Worm (Caenorhabditis elegans) whole organism, L4 larva: ENCODE measurements around the gene ZK1320.5.

Experiments used
- D1046.2 ChIP-seq: fragments of 200-800 bp; sonication (Bioruptor generic); IDR thresholded peaks from 2 replicates; pipeline ENCODE4 v1.3.6; 2022; ENCODE audit warnings: missing genetic modification characterization, missing compliant biosample characterization
- F10B5.3 ChIP-seq: sonication (generic microtip); optimal IDR thresholded peaks from 2 replicates; lab custom pipeline; 2016; ENCODE audit warnings: mild to moderate bottlenecking, missing genetic modification characterization, missing compliant biosample characterization
- F26F4.8 ChIP-seq: fragments of 200-800 bp; sonication (Bioruptor generic); conservative IDR thresholded peaks from 2 replicates; pipeline ENCODE4 v1.3.6; 2022; ENCODE audit warnings: missing genetic modification characterization, missing compliant biosample characterization
- R02D3.7 ChIP-seq: fragments of 150-350 bp; sonication (generic microtip); optimal IDR thresholded peaks from 3 replicates; lab custom pipeline; 2014; ENCODE audit warnings: missing biosample characterization, missing genetic modification characterization
- T20F7.1 ChIP-seq: fragments of 200-800 bp; sonication (Bioruptor generic); optimal IDR thresholded peaks from 2 replicates; lab custom pipeline; 2018; ENCODE audit warnings: mild to moderate bottlenecking, missing genetic modification characterization, missing compliant biosample characterization
- T26A8.4 ChIP-seq: fragments of 200-800 bp; sonication (Bioruptor generic); IDR thresholded peaks from 2 replicates; pipeline ENCODE4 v1.3.6; 2022; ENCODE audit warnings: missing genetic modification characterization, missing compliant biosample characterization
- Y48G9A.11 ChIP-seq: fragments of 200-800 bp; sonication (Bioruptor generic); IDR thresholded peaks from 2 replicates; pipeline ENCODE4 v1.3.6; 2022; ENCODE audit warnings: missing genetic modification reagents, missing genetic modification characterization, missing compliant biosample characterization
- aha-1 ChIP-seq: fragments of 150-350 bp; peaks from one replicate; lab custom pipeline; 2014; ENCODE audit warnings: missing biosample characterization, missing genetic modification characterization
- aly-2 ChIP-seq: sonication (generic microtip); optimal IDR thresholded peaks from 2 replicates; lab custom pipeline; 2018; ENCODE audit warnings: missing biosample characterization, missing genetic modification characterization
- ama-1 ChIP-seq: fragments of 150-350 bp; optimal IDR thresholded peaks from 2 replicates; lab custom pipeline; 2014; ENCODE audit warnings: inconsistent platforms, mixed read lengths
- ceh-44 ChIP-seq: fragments of 200-800 bp; sonication (Bioruptor generic); IDR thresholded peaks from 2 replicates; pipeline ENCODE4 v1.3.6; 2022; ENCODE audit warnings: missing genetic modification reagents, missing genetic modification characterization, missing compliant biosample characterization
- ceh-62 ChIP-seq: sonication (generic microtip); optimal IDR thresholded peaks from 2 replicates; lab custom pipeline; 2017; ENCODE audit warnings: missing biosample characterization, missing genetic modification characterization
- ces-1 ChIP-seq: fragments of 150-350 bp; sonication (generic microtip); optimal IDR thresholded peaks from 4 replicates; lab custom pipeline; 2014; ENCODE audit warnings: missing biosample characterization, missing genetic modification reagents, missing genetic modification characterization
- cey-2 ChIP-seq: sonication (generic microtip); optimal IDR thresholded peaks from 3 replicates; lab custom pipeline; 2017; ENCODE audit warnings: missing genetic modification characterization, mild to moderate bottlenecking, missing compliant biosample characterization, antibody characterized with exemption, borderline replicate concordance; ENCODE audit not compliant: insufficient read depth
- daf-16 ChIP-seq, 3 experiments: sonication (generic microtip); optimal IDR thresholded peaks; 2 replicates each; lab custom pipeline; 2016 to 2017; ENCODE audit warnings: missing genetic modification characterization in 3 of 3, missing genetic modification reagents in 3 of 3, mild to moderate bottlenecking in 2 of 3, missing compliant biosample characterization in 2 of 3, missing biosample characterization in 1 of 3, moderate library complexity in 1 of 3
- daf-8 ChIP-seq: fragments of 200-800 bp; sonication (Bioruptor generic); IDR thresholded peaks from 2 replicates; pipeline ENCODE4 v1.3.6; 2022; ENCODE audit warnings: missing genetic modification characterization, missing compliant biosample characterization
- dmd-9 ChIP-seq: fragments of 200-800 bp; sonication (Bioruptor generic); IDR thresholded peaks from 2 replicates; pipeline ENCODE4 v1.3.6; 2022; ENCODE audit warnings: missing genetic modification reagents, missing genetic modification characterization, missing compliant biosample characterization
- dve-1 ChIP-seq: sonication (generic microtip); optimal IDR thresholded peaks from 2 replicates; lab custom pipeline; 2017; ENCODE audit warnings: antibody characterized with exemption, mild to moderate bottlenecking, missing genetic modification characterization, missing compliant biosample characterization; ENCODE audit not compliant: insufficient read depth
- egl-27 ChIP-seq: sonication (generic microtip); optimal IDR thresholded peaks from 3 replicates; lab custom pipeline; 2017; ENCODE audit warnings: missing biosample characterization, missing genetic modification reagents, missing genetic modification characterization
- egl-43 ChIP-seq: fragments of 200-800 bp; sonication (Bioruptor generic); IDR thresholded peaks from 2 replicates; pipeline ENCODE4 v1.3.6; 2022; ENCODE audit warnings: missing genetic modification reagents, missing genetic modification characterization, missing compliant biosample characterization
- fos-1 ChIP-seq: fragments of 150-350 bp; optimal IDR thresholded peaks from 2 replicates; lab custom pipeline; 2014; ENCODE audit warnings: missing biosample characterization, missing genetic modification characterization
- hif-1 ChIP-seq, 2 experiments: sonication (generic microtip); optimal IDR thresholded peaks; 2 replicates each; lab custom pipeline; 2016 to 2017; ENCODE audit warnings: missing compliant biosample characterization in 2 of 2, missing genetic modification characterization in 2 of 2, missing genetic modification reagents in 2 of 2, missing genotype in 2 of 2, mild to moderate bottlenecking in 1 of 2
- hlh-11 ChIP-seq: fragments of 200-800 bp; sonication (Bioruptor generic); optimal IDR thresholded peaks from 2 replicates; lab custom pipeline; 2018; ENCODE audit warnings: mild to moderate bottlenecking, missing genetic modification characterization, missing compliant biosample characterization
- hlh-30 ChIP-seq: sonication (generic microtip); optimal IDR thresholded peaks from 2 replicates; lab custom pipeline; 2017; ENCODE audit warnings: antibody characterized with exemption, mild to moderate bottlenecking, missing genetic modification characterization, missing compliant biosample characterization; ENCODE audit not compliant: insufficient read depth
- hmg-1.1 ChIP-seq: fragments of 200-800 bp; sonication (Bioruptor generic); IDR thresholded peaks from 2 replicates; pipeline ENCODE4 v1.3.6; 2022; ENCODE audit warnings: missing genetic modification reagents, missing genetic modification characterization, missing compliant biosample characterization
- jun-1 ChIP-seq: fragments of 150-350 bp; optimal IDR thresholded peaks from 2 replicates; lab custom pipeline; 2014; ENCODE audit warnings: missing biosample characterization, missing genetic modification reagents, missing genetic modification characterization
- lin-29 ChIP-seq: fragments of 200-800 bp; sonication (Bioruptor generic); IDR thresholded peaks from 2 replicates; pipeline ENCODE4 v1.3.6; 2022; ENCODE audit warnings: missing genetic modification reagents, missing genetic modification characterization, missing compliant biosample characterization
- lin-38 ChIP-seq: fragments of 200-800 bp; sonication (Bioruptor generic); IDR thresholded peaks from 2 replicates; pipeline ENCODE4 v1.3.6; 2022; ENCODE audit warnings: missing genetic modification reagents, missing genetic modification characterization, missing compliant biosample characterization
- madf-5 ChIP-seq, 2 experiments: fragments of 200-800 bp; sonication (Bioruptor generic); IDR thresholded peaks; 2 replicates each; pipeline ENCODE4 v1.3.6; 2022; ENCODE audit warnings: missing compliant biosample characterization in 2 of 2, missing genetic modification characterization in 2 of 2
- mep-1 ChIP-seq: fragments of 150-350 bp; sonication (generic microtip); optimal IDR thresholded peaks from 3 replicates; lab custom pipeline; 2014; ENCODE audit warnings: missing biosample characterization, missing genetic modification characterization
- mxl-2 ChIP-seq: fragments of 200-800 bp; sonication (Bioruptor generic); conservative IDR thresholded peaks from 2 replicates; pipeline ENCODE4 v1.3.6; 2022; ENCODE audit warnings: missing genetic modification reagents, missing genetic modification characterization, missing compliant biosample characterization
- nhr-11 ChIP-seq: fragments of 150-350 bp; optimal IDR thresholded peaks from 2 replicates; lab custom pipeline; 2014; ENCODE audit warnings: missing biosample characterization, missing genetic modification characterization
- nhr-41 ChIP-seq: fragments of 200-800 bp; sonication (Bioruptor generic); IDR thresholded peaks from 2 replicates; pipeline ENCODE4 v1.3.6; 2022; ENCODE audit warnings: missing genetic modification reagents, missing genetic modification characterization, missing compliant biosample characterization
- nhr-42 ChIP-seq: fragments of 200-800 bp; sonication (Bioruptor generic); IDR thresholded peaks from 2 replicates; pipeline ENCODE4 v1.3.6; 2022; ENCODE audit warnings: missing genetic modification characterization, missing compliant biosample characterization
- nhr-48 ChIP-seq: sonication (generic microtip); optimal IDR thresholded peaks from 2 replicates; lab custom pipeline; 2016; ENCODE audit warnings: mild to moderate bottlenecking, missing genetic modification characterization, missing compliant biosample characterization
- nhr-77 ChIP-seq: fragments of 150-350 bp; optimal IDR thresholded peaks from 2 replicates; lab custom pipeline; 2014; ENCODE audit warnings: missing biosample characterization, missing genetic modification characterization
- php-3 ChIP-seq: fragments of 200-800 bp; sonication (Bioruptor generic); IDR thresholded peaks from 2 replicates; pipeline ENCODE4 v1.3.6; 2022; ENCODE audit warnings: missing genetic modification reagents, missing genetic modification characterization, missing compliant biosample characterization
- pqm-1 ChIP-seq: sonication (generic microtip); optimal IDR thresholded peaks from 2 replicates; lab custom pipeline; 2017; ENCODE audit warnings: missing biosample characterization, missing genetic modification characterization
- rbr-2 ChIP-seq: sonication (generic microtip); optimal IDR thresholded peaks from 2 replicates; lab custom pipeline; 2016; ENCODE audit warnings: missing genotype, missing genetic modification characterization, missing compliant biosample characterization
- set-16 ChIP-seq: fragments of 200-800 bp; sonication (Bioruptor generic); IDR thresholded peaks from 2 replicates; pipeline ENCODE4 v1.3.6; 2022; ENCODE audit warnings: missing genetic modification reagents, missing genetic modification characterization, missing compliant biosample characterization
- tra-1 ChIP-seq: fragments of 200-800 bp; sonication (Bioruptor generic); IDR thresholded peaks from 2 replicates; pipeline ENCODE4 v1.3.6; 2022; ENCODE audit warnings: missing genetic modification reagents, missing genetic modification characterization, missing compliant biosample characterization
- unc-130 ChIP-seq: sonication (generic microtip); optimal IDR thresholded peaks from 2 replicates; lab custom pipeline; 2016; ENCODE audit warnings: missing genetic modification reagents, missing genetic modification characterization, missing compliant biosample characterization
- vab-7 ChIP-seq: fragments of 200-800 bp; sonication (Bioruptor generic); IDR thresholded peaks from 2 replicates; pipeline ENCODE4 v1.3.6; 2022; ENCODE audit warnings: missing genetic modification reagents, missing genetic modification characterization, missing compliant biosample characterization
- zfp-2 ChIP-seq: sonication (generic microtip); optimal IDR thresholded peaks from 2 replicates; lab custom pipeline; 2016; ENCODE audit warnings: mild to moderate bottlenecking, missing genetic modification characterization, missing compliant biosample characterization
- ztf-11 ChIP-seq: fragments of 150-350 bp; optimal IDR thresholded peaks from 2 replicates; lab custom pipeline; 2014; ENCODE audit warnings: missing biosample characterization, missing genetic modification characterization
- ztf-7 ChIP-seq: fragments of 150-350 bp; optimal IDR thresholded peaks from 2 replicates; lab custom pipeline; 2014; ENCODE audit warnings: missing biosample characterization, missing genetic modification characterization

Gene ZK1320.5

DNA sequence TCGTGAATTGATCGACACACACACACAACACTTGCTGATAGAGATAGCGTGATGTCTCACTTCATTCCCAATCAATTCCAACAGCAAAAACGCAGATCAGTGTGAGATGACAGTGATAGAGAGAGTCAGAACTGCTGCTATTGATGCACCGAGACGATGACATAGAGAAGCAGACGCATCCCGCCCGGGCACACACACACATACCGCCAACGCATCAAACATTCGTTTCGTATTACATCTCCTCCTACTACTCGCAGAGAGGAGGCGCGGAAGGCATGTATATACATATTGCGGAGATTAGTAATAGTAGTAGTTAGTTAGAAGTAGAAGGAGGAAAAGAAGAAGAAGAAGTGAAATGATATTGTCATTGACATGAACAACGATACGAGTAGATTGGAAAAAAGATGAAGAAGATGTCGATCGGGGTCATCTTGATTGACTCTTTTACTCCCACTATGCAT is 46.0 kb downstream of the ZK1320.5 start (continued):
- TF ChIP-seq D1046.2 (GFP tag; lab: Robert Waterston, UW) (no peak), cey-2 (no peak), ztf-7 (no peak), dmd-9 (GFP tag; lab: Robert Waterston, UW) (no peak), nhr-42 (GFP tag; lab: Robert Waterston, UW) (no peak), egl-27 (tag; lab: Kevin White, UChicago) (no peak), mep-1 (tag; lab: Kevin White, UChicago) (peak; percentile 75), php-3 (0 out of 2 replicates have a peak, but pooled peaks have one; percentile 36), tra-1 (GFP tag; lab: Robert Waterston, UW) (peak; percentile 53), nhr-48 (tag; lab: Kevin White, UChicago) (no peak), nhr-11 (tag; lab: Kevin White, UChicago) (peak; percentile 79), set-16 (GFP tag; lab: Robert Waterston, UW) (peak; percentile 34; the same call in 1 of the 2 replicates), pqm-1 (tag; lab: Kevin White, UChicago) (peak; percentile 41), ces-1 (no peak), nhr-77 (peak; percentile 3), ceh-44 (no peak), ceh-62 (no peak), ztf-11 (no peak), lin-29 (no peak), lin-38 (GFP tag; lab: Robert Waterston, UW) (peak; percentile 36), hmg-1.1 (GFP tag; lab: Robert Waterston, UW) (peak; percentile 46), F10B5.3 (tag; lab: Kevin White, UChicago) (no peak), aha-1 (peak; percentile 76), ama-1 (lab: Kevin White, UChicago) (peak; percentile 2), unc-130 (no peak), madf-5 (GFP tag; IDR thresholded peaks at IDR 0.05; lab: Robert Waterston, UW) (no peak), zfp-2 (tag; lab: Kevin White, UChicago) (no peak), fos-1 (no peak), egl-43 (GFP tag; lab: Robert Waterston, UW) (0 out of 2 replicates have a peak, but pooled peaks have one; percentile 7), hlh-11 (tag; lab: Kevin White, UChicago) (peak; percentile 92), vab-7 (no peak), mxl-2 (0 out of 2 replicates have a peak, but pooled peaks have one; percentile 33), nhr-41 (GFP tag; lab: Robert Waterston, UW) (0 out of 2 replicates have a peak, but pooled peaks have one; percentile 53), daf-8 (GFP tag; lab: Robert Waterston, UW) (no peak), F26F4.8 (no peak), aly-2 (tag; lab: Kevin White, UChicago) (no peak), jun-1 (tag; lab: Kevin White, UChicago) (no peak), T20F7.1 (GFP tag; lab: Kevin White, UChicago) (peak; percentile 43), daf-16 (GFP tag; optimal IDR thresholded peaks at IDR 0.05; lab: Kevin White, UChicago) (no peak), daf-16 (tag; optimal IDR thresholded peaks at IDR 0.05; lab: Kevin White, UChicago) (peak; percentile 68), rbr-2 (no peak), R02D3.7 (tag; lab: Kevin White, UChicago) (no peak), dve-1 (tag; lab: Kevin White, UChicago) (peak; percentile 66), hif-1 (tag; optimal IDR thresholded peaks at IDR 0.05; lab: Kevin White, UChicago) (no peak), Y48G9A.11 (no peak), hlh-30 (peak; percentile 79), T26A8.4 (peak; percentile 33)
- TF ChIP-seq, all 104 proteins: peak for 35
